Fruit fly (Drosophila melanogaster) S2 (cell line): Measurements from ENCODE around the gene CG43156.

Source experiments
- CG8478 ChIP-seq: fragments of >200 bp; optimal IDR thresholded peaks from 2 replicates; lab custom pipeline; 2018
- CTCF ChIP-seq, 2 experiments: fragments of >200 bp; optimal IDR thresholded peaks; 2 replicates each; lab custom pipeline; 2018

CG43156 gene

dm6 chrX:11906818-11907281, at the start of gene CG43156:
TSS of gene CG43156 (minus strand) at chrX:11906868.
- TF ChIP-seq CTCF (optimal IDR thresholded peaks at IDR 0.05; lab: Kevin White, UChicago), result no peak
- TF ChIP-seq CG8478 (lab: Kevin White, UChicago), result no peak

dm6 chrX:11930726-11931125, 24.1 kb upstream of the CG43156 start, which contains the start of gene Pdzd8:
TSS of gene Pdzd8 (minus strand) at chrX:11930850.
- TF ChIP-seq CG8478 (lab: Kevin White, UChicago) (no peak), CTCF (optimal IDR thresholded peaks at IDR 0.05; lab: Kevin White, UChicago) (no peak)

dm6 chrX:11925213-11925612, 18.5 kb upstream of the CG43156 start:
- TF ChIP-seq CTCF (optimal IDR thresholded peaks at IDR 0.05; lab: Kevin White, UChicago), result no peak
- TF ChIP-seq CG8478 (lab: Kevin White, UChicago), result no peak

- TF ChIP-seq CTCF (optimal IDR thresholded peaks at IDR 0.05; lab: Kevin White, UChicago), result no peak
- no peak for TF ChIP-seq CG8478 (lab: Kevin White, UChicago)
Measured at dm6 chrX:11924562-11924961, 17.9 kb upstream of the CG43156 start, which contains the start of gene Sclp. TSS of gene Sclp (minus strand) at chrX:11924662.

dm6 chrX:11923698-11924097, 17.0 kb upstream of the CG43156 start:
- TF ChIP-seq CTCF (optimal IDR thresholded peaks at IDR 0.05; lab: Kevin White, UChicago) (no peak), CG8478 (lab: Kevin White, UChicago) (no peak)

- TF ChIP-seq CG8478 (lab: Kevin White, UChicago), result no peak
Measured at dm6 chrX:11922650-11923237, 16.1 kb upstream of the CG43156 start.

- TF ChIP-seq CTCF (optimal IDR thresholded peaks at IDR 0.05; lab: Kevin White, UChicago) (no peak), CG8478 (lab: Kevin White, UChicago) (no peak)
Measured at dm6 chrX:11920959-11921358, 14.3 kb upstream of the CG43156 start.

dm6 chrX:11917056-11917633, 10.5 kb upstream of the CG43156 start, which contains the start of gene pot:
TSS of gene pot (minus strand) at chrX:11917260.
- TF ChIP-seq CG8478 (lab: Kevin White, UChicago), result no peak
- no peak for TF ChIP-seq CTCF (optimal IDR thresholded peaks at IDR 0.05; lab: Kevin White, UChicago)

- TF ChIP-seq CTCF (optimal IDR thresholded peaks at IDR 0.05; lab: Kevin White, UChicago), result no peak
Measured at dm6 chrX:11915154-11915593, 8.5 kb upstream of the CG43156 start.

- no peak for TF ChIP-seq CG8478 (lab: Kevin White, UChicago)
- no peak for TF ChIP-seq CTCF (optimal IDR thresholded peaks at IDR 0.05; lab: Kevin White, UChicago)
Measured at dm6 chrX:11913581-11913980, 6.9 kb upstream of the CG43156 start.

- TF ChIP-seq CTCF (optimal IDR thresholded peaks at IDR 0.05; lab: Kevin White, UChicago), result no peak
- no peak for TF ChIP-seq CG8478 (lab: Kevin White, UChicago)
Measured at dm6 chrX:11905144-11905543, 1.5 kb downstream of the CG43156 start, which contains the start of gene Upf1. TSS of gene Upf1 (minus strand) at chrX:11905371.

dm6 chrX:11895141-11895540, 11.5 kb downstream of the CG43156 start:
- TF ChIP-seq CG8478 (lab: Kevin White, UChicago) (no peak), CTCF (optimal IDR thresholded peaks at IDR 0.05; lab: Kevin White, UChicago) (no peak)

dm6 chrX:11894198-11894597, 12.5 kb downstream of the CG43156 start:
- no peak for TF ChIP-seq CTCF (optimal IDR thresholded peaks at IDR 0.05; lab: Kevin White, UChicago)
- TF ChIP-seq CG8478 (lab: Kevin White, UChicago), result no peak

- TF ChIP-seq CTCF (optimal IDR thresholded peaks at IDR 0.05; lab: Kevin White, UChicago), result no peak
- no peak for TF ChIP-seq CG8478 (lab: Kevin White, UChicago)
Measured at dm6 chrX:11893643-11894042, 13.0 kb downstream of the CG43156 start, which contains the start of gene wisp. TSS of gene wisp (plus strand) at chrX:11893943.

dm6 chrX:11891682-11892179, 14.9 kb downstream of the CG43156 start, which contains the start of gene sicily:
TSS of gene sicily (plus strand) at chrX:11891732.
- TF ChIP-seq CG8478 (lab: Kevin White, UChicago) (no peak), CTCF (optimal IDR thresholded peaks at IDR 0.05; lab: Kevin White, UChicago) (no peak)
